Fruit fly (Drosophila melanogaster): ENCODE measurements around the gene ND-20.

The ND-20 gene

DNA sequence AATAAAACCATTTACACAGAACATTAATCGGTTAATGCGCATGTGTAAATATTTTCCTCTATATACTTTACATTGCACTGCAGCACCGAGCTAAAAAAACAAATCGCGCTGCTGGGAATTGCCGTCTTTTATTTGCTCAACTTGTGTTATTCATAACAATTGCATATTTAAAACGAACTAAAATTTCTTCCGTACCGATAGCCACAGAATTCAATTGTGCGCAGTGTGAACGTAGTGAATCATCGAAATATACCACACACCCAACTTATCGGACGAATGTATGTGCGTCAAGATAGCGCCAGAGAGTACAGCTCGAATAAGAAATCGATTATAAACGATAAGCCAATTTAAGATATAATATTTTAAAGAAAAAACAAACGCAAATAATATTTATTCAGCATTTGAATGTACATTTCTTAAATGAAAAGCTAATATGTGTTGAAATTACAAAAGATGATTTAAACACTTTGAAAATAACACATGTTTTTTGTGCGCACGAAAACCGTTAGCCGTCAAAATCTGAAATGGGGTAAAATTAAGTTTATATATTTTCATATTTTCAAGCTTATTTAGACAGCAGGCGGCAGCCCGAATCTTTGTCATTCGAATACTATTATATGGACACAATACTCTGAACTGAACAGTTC is 19.1 kb upstream of the ND-20 start, which contains the start of the genes vap and CG12698 (continued):
- peak; percentile 78 for TF ChIP-seq Bgb (GFP tag; IDR thresholded peaks at IDR 0.05; ENCODE audit: partially characterized antibody)
- peak; percentile 74 for TF ChIP-seq CG6791 (GFP tag; IDR thresholded peaks at IDR 0.05; ENCODE audit: partially characterized antibody)
- TF ChIP-seq ro (GFP tag; IDR thresholded peaks at IDR 0.05): no peak
- no peak for TF ChIP-seq CG30431 (GFP tag; optimal IDR thresholded peaks at IDR 0.05)
- TF ChIP-seq CG31365 (tag; optimal IDR thresholded peaks at IDR 0.05): no peak
- no peak for TF ChIP-seq aop (GFP tag; IDR thresholded peaks at IDR 0.05)
- peak; percentile 39 for TF ChIP-seq HmgZ (tag; optimal IDR thresholded peaks at IDR 0.05)
- peak; percentile 84 for TF ChIP-seq pzg (GFP tag; optimal IDR thresholded peaks at IDR 0.05)
- peak; percentile 59; the same call in 1 of the 3 replicates for TF ChIP-seq mld (GFP tag; IDR thresholded peaks at IDR 0.05; ENCODE audit: partially characterized antibody)
- no peak for TF ChIP-seq Doc2 (GFP tag; IDR thresholded peaks at IDR 0.05)
- TF ChIP-seq fd3F (GFP tag; optimal IDR thresholded peaks at IDR 0.05): no peak
- peak; percentile 55; the same call in 1 of the 2 replicates for TF ChIP-seq nerfin-2 (GFP tag; IDR thresholded peaks at IDR 0.05; ENCODE audit: partially characterized antibody)
- TF ChIP-seq Ets97D (GFP tag; optimal IDR thresholded peaks at IDR 0.05): peak; percentile 64
- TF ChIP-seq BEAF-32 (GFP tag; optimal IDR thresholded peaks at IDR 0.05): peak; percentile 80
- TF ChIP-seq twi (tag; optimal IDR thresholded peaks at IDR 0.05): no peak
- no peak for TF ChIP-seq mam (GFP tag; optimal IDR thresholded peaks at IDR 0.05)
- TF ChIP-seq CG42726 (GFP tag; IDR thresholded peaks at IDR 0.05; ENCODE audit: partially characterized antibody): peak; percentile 56; the same call in 1 of the 2 replicates
- no peak for TF ChIP-seq Dfd (GFP tag; optimal IDR thresholded peaks at IDR 0.05)
- TF ChIP-seq Doc3 (GFP tag; IDR thresholded peaks at IDR 0.05; ENCODE audit: partially characterized antibody): peak; percentile 42; the same call in 1 of the 3 replicates
- TF ChIP-seq YL-1 (GFP tag; optimal IDR thresholded peaks at IDR 0.05): peak; percentile 38
- peak; percentile 59 for TF ChIP-seq unc-4 (GFP tag; IDR thresholded peaks at IDR 0.05; ENCODE audit: partially characterized antibody)
- peak; percentile 30 for TF ChIP-seq phol (tag; optimal IDR thresholded peaks at IDR 0.05)
- peak; percentile 69 for TF ChIP-seq sens (GFP tag)
- peak; percentile 67 for TF ChIP-seq CG7963 (GFP tag; IDR thresholded peaks at IDR 0.05; ENCODE audit: partially characterized antibody)
- TF ChIP-seq CG16863 (GFP tag; optimal IDR thresholded peaks at IDR 0.05): no peak
- TF ChIP-seq CG6683 (GFP tag; optimal IDR thresholded peaks at IDR 0.05): no peak
- TF ChIP-seq CG17385 (GFP tag; optimal IDR thresholded peaks at IDR 0.05): no peak
- TF ChIP-seq CG4820 (GFP tag; optimal IDR thresholded peaks at IDR 0.05): no peak
- no peak for TF ChIP-seq B-H2 (GFP tag; optimal IDR thresholded peaks at IDR 0.05)
- TF ChIP-seq hb (GFP tag; IDR thresholded peaks at IDR 0.05; ENCODE audit: partially characterized antibody): 0 out of 3 replicates have a peak, but pooled peaks have one; percentile 14
- TF ChIP-seq tna (GFP tag; IDR thresholded peaks at IDR 0.05; ENCODE audit: partially characterized antibody): peak; percentile 54; the same call in 1 of the 2 replicates
- TF ChIP-seq CG13287 (GFP tag; IDR thresholded peaks at IDR 0.05; ENCODE audit: partially characterized antibody): peak; percentile 73
- peak; percentile 91 for TF ChIP-seq CG7357 (GFP tag; IDR thresholded peaks at IDR 0.05)
- TF ChIP-seq CG16813 (GFP tag; IDR thresholded peaks at IDR 0.05; ENCODE audit: partially characterized antibody): peak; percentile 75
- TF ChIP-seq CG10267 (tag; optimal IDR thresholded peaks at IDR 0.05): peak; percentile 40
- TF ChIP-seq E2f2 (GFP tag; IDR thresholded peaks at IDR 0.05): peak; percentile 63
- TF ChIP-seq tup (GFP tag; optimal IDR thresholded peaks at IDR 0.05): no peak
- TF ChIP-seq br (optimal IDR thresholded peaks at IDR 0.05): no peak
- TF ChIP-seq CG14710 (tag; optimal IDR thresholded peaks at IDR 0.05): peak; percentile 53
- TF ChIP-seq Meics (GFP tag; optimal IDR thresholded peaks at IDR 0.05): no peak
- no peak for TF ChIP-seq CG12942 (GFP tag; optimal IDR thresholded peaks at IDR 0.05)
- peak; percentile 54 for TF ChIP-seq CG17186 (GFP tag; optimal IDR thresholded peaks at IDR 0.05)
- no peak for TF ChIP-seq dati (GFP tag; IDR thresholded peaks at IDR 0.05)
- TF ChIP-seq CG15601 (tag; optimal IDR thresholded peaks at IDR 0.05): peak; percentile 0
- TF ChIP-seq CG9609 (GFP tag; optimal IDR thresholded peaks at IDR 0.05): no peak
- peak; percentile 65 for TF ChIP-seq CG15514 (GFP tag; optimal IDR thresholded peaks at IDR 0.05)
- TF ChIP-seq CG16815 (GFP tag; optimal IDR thresholded peaks at IDR 0.05): no peak
- TF ChIP-seq CG2129 (GFP tag; IDR thresholded peaks at IDR 0.05; ENCODE audit: partially characterized antibody): no peak; the same call in 1 of the 2 replicates

Measured in whole organism, embryonic.